Worm (Caenorhabditis elegans) whole organism, late embryonic: ENCODE data around the gene hpo-28.

Experiments
- C08G9.2 ChIP-seq: sonication (generic microtip); optimal IDR thresholded peaks from 2 replicates; lab custom pipeline; 2016; ENCODE audit warnings: mild to moderate bottlenecking, missing genetic modification characterization, moderate library complexity, missing compliant biosample characterization
- T23F11.4 ChIP-seq: fragments of 200-800 bp; sonication (Bioruptor generic); optimal IDR thresholded peaks from 2 replicates; lab custom pipeline; 2018; ENCODE audit warnings: mild to moderate bottlenecking, missing genetic modification characterization, missing compliant biosample characterization
- ceh-14 ChIP-seq: sonication (generic microtip); optimal IDR thresholded peaks from 2 replicates; lab custom pipeline; 2016; ENCODE audit warnings: missing genotype, missing genetic modification characterization, missing compliant biosample characterization
- ceh-18 ChIP-seq: sonication (generic microtip); optimal IDR thresholded peaks from 2 replicates; lab custom pipeline; 2016; ENCODE audit warnings: missing genetic modification characterization, missing compliant biosample characterization
- ceh-19 ChIP-seq: fragments of 200-800 bp; sonication (Bioruptor generic); optimal IDR thresholded peaks from 2 replicates; lab custom pipeline; 2018; ENCODE audit warnings: mild to moderate bottlenecking, missing genetic modification characterization, missing compliant biosample characterization
- ceh-2 ChIP-seq: sonication (generic microtip); optimal IDR thresholded peaks from 2 replicates; lab custom pipeline; 2016; ENCODE audit warnings: missing genotype, missing genetic modification characterization, missing compliant biosample characterization
- ceh-24 ChIP-seq: sonication (generic microtip); optimal IDR thresholded peaks from 2 replicates; lab custom pipeline; 2016; ENCODE audit warnings: mild to moderate bottlenecking, missing genetic modification characterization, missing compliant biosample characterization
- ceh-30 ChIP-seq: fragments of 150-350 bp; optimal IDR thresholded peaks from 2 replicates; lab custom pipeline; 2014; ENCODE audit warnings: missing biosample characterization, missing genetic modification characterization
- ceh-31 ChIP-seq: sonication (generic microtip); optimal IDR thresholded peaks from 2 replicates; lab custom pipeline; 2016; ENCODE audit warnings: missing genetic modification characterization, missing compliant biosample characterization
- ceh-34 ChIP-seq: sonication (generic microtip); optimal IDR thresholded peaks from 2 replicates; lab custom pipeline; 2016; ENCODE audit warnings: mild to moderate bottlenecking, missing genetic modification characterization, missing compliant biosample characterization
- ceh-48 ChIP-seq: sonication (generic microtip); optimal IDR thresholded peaks from 2 replicates; lab custom pipeline; 2016; ENCODE audit warnings: missing genetic modification characterization, inconsistent platforms, missing compliant biosample characterization
- che-1 ChIP-seq: sonication (generic microtip); optimal IDR thresholded peaks from 2 replicates; lab custom pipeline; 2016; ENCODE audit warnings: mild to moderate bottlenecking, missing genetic modification characterization, missing compliant biosample characterization
- elt-2 ChIP-seq: sonication (generic microtip); optimal IDR thresholded peaks from 2 replicates; lab custom pipeline; 2016; ENCODE audit warnings: missing genetic modification reagents, missing genetic modification characterization, missing compliant biosample characterization
- ets-4 ChIP-seq: sonication (generic microtip); optimal IDR thresholded peaks from 2 replicates; lab custom pipeline; 2016; ENCODE audit warnings: missing genetic modification characterization, missing compliant biosample characterization
- fax-1 ChIP-seq: sonication (generic microtip); optimal IDR thresholded peaks from 2 replicates; lab custom pipeline; 2016; ENCODE audit warnings: missing genotype, missing genetic modification characterization, missing compliant biosample characterization
- hlh-13 ChIP-seq: fragments of 200-800 bp; sonication (Bioruptor generic); optimal IDR thresholded peaks from 2 replicates; lab custom pipeline; 2018; ENCODE audit warnings: mild to moderate bottlenecking, missing genetic modification characterization, missing compliant biosample characterization
- hlh-15 ChIP-seq: sonication (generic microtip); optimal IDR thresholded peaks from 2 replicates; lab custom pipeline; 2016; ENCODE audit warnings: missing genetic modification characterization, missing compliant biosample characterization
- hlh-30 ChIP-seq: sonication (generic microtip); optimal IDR thresholded peaks from 2 replicates; lab custom pipeline; 2017; ENCODE audit warnings: antibody characterized with exemption, missing genetic modification characterization, missing compliant biosample characterization; ENCODE audit not compliant: insufficient read depth
- hlh-6 ChIP-seq: sonication (generic microtip); optimal IDR thresholded peaks from 2 replicates; lab custom pipeline; 2016; ENCODE audit warnings: missing genotype, missing genetic modification characterization, missing compliant biosample characterization
- hlh-8 ChIP-seq: sonication (generic microtip); optimal IDR thresholded peaks from 2 replicates; lab custom pipeline; 2016; ENCODE audit warnings: missing genotype, missing genetic modification characterization, missing compliant biosample characterization
- mec-3 ChIP-seq: sonication (generic microtip); optimal IDR thresholded peaks from 2 replicates; lab custom pipeline; 2016; ENCODE audit warnings: borderline replicate concordance, missing genetic modification characterization, missing compliant biosample characterization
- nhr-232 ChIP-seq: sonication (generic microtip); optimal IDR thresholded peaks from 2 replicates; lab custom pipeline; 2016; ENCODE audit warnings: missing genetic modification characterization, missing compliant biosample characterization
- odd-2 ChIP-seq: sonication (generic microtip); optimal IDR thresholded peaks from 2 replicates; lab custom pipeline; 2017; ENCODE audit warnings: antibody characterized with exemption, mild to moderate bottlenecking, missing genetic modification characterization, missing compliant biosample characterization
- pat-9 ChIP-seq: fragments of 200-800 bp; sonication (Bioruptor generic); optimal IDR thresholded peaks from 2 replicates; lab custom pipeline; 2018; ENCODE audit warnings: mild to moderate bottlenecking, missing genetic modification characterization, moderate library complexity, missing compliant biosample characterization
- pqm-1 ChIP-seq: sonication (generic microtip); optimal IDR thresholded peaks from 2 replicates; lab custom pipeline; 2016; ENCODE audit warnings: missing genetic modification characterization, missing compliant biosample characterization
- pros-1 ChIP-seq: fragments of 150-350 bp; optimal IDR thresholded peaks from 2 replicates; lab custom pipeline; 2014; ENCODE audit warnings: missing biosample characterization, missing genetic modification reagents, missing genetic modification characterization
- sdc-2 ChIP-seq: sonication (generic microtip); optimal IDR thresholded peaks from 2 replicates; lab custom pipeline; 2016; ENCODE audit warnings: missing genotype, missing genetic modification characterization, missing compliant biosample characterization
- sox-4 ChIP-seq: sonication (generic microtip); optimal IDR thresholded peaks from 2 replicates; lab custom pipeline; 2017; ENCODE audit warnings: mild to moderate bottlenecking, missing genetic modification characterization, inconsistent platforms, missing compliant biosample characterization
- tbx-2 ChIP-seq: sonication (generic microtip); optimal IDR thresholded peaks from 2 replicates; lab custom pipeline; 2016; ENCODE audit warnings: missing genetic modification characterization, missing compliant biosample characterization
- ttx-3 ChIP-seq: sonication (generic microtip); optimal IDR thresholded peaks from 2 replicates; lab custom pipeline; 2016; ENCODE audit warnings: missing genetic modification reagents, missing genetic modification characterization, missing compliant biosample characterization
- unc-3 ChIP-seq, 2 experiments: fragments of 200-800 bp in 1 of 2; sonication (Bioruptor generic) in 1 of 2; sonication (generic microtip) in 1 of 2; conservative IDR thresholded peaks in 1 of 2; optimal IDR thresholded peaks in 1 of 2; 2 replicates each; pipeline versions ENCODE4 v1.3.6 to Lab custom; 2016 to 2022; ENCODE audit warnings: missing compliant biosample characterization in 2 of 2, missing genetic modification characterization in 2 of 2, missing genetic modification reagents in 1 of 2
- unc-55 ChIP-seq: sonication (generic microtip); optimal IDR thresholded peaks from 2 replicates; lab custom pipeline; 2017; ENCODE audit warnings: missing biosample characterization, missing genetic modification reagents, missing genetic modification characterization
- unc-86 ChIP-seq: sonication (generic microtip); optimal IDR thresholded peaks from 2 replicates; lab custom pipeline; 2016; ENCODE audit warnings: missing genetic modification characterization, missing compliant biosample characterization
- zip-5 ChIP-seq: sonication (generic microtip); optimal IDR thresholded peaks from 2 replicates; lab custom pipeline; 2016; ENCODE audit warnings: missing genetic modification characterization, missing compliant biosample characterization
- ztf-16 ChIP-seq: sonication (generic microtip); optimal IDR thresholded peaks from 2 replicates; lab custom pipeline; 2017; ENCODE audit warnings: missing genetic modification characterization, missing compliant biosample characterization

The hpo-28 gene

DNA sequence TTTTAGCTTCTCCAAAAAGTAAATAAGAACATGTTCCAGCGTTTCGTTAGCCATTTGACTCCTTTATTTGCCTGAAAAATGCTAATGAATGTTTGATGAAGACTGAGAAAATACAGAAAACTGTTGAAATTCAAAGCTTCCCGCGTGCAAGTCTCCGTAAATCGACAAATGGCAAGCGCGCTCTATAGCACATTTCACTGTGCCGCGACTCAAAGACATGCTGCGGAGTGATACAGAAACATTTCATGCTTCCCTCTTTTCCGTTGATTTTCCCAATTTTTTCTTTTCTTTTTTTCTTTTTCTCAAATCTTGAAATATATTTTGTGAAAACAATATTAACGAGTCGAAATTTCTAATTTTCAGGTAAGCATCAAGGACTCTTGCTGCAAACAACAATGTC lies 30.2 kb downstream of the hpo-28 start, which contains the start of the genes ska-3 and rps-12 (continued):
- TF ChIP-seq hlh-8 (tag; lab: Kevin White, UChicago): peak; percentile 43
- TF ChIP-seq ceh-34 (tag; lab: Kevin White, UChicago): peak; percentile 89
- no peak for TF ChIP-seq odd-2 (tag; lab: Kevin White, UChicago)
- TF ChIP-seq ceh-30: peak; percentile 64
- TF ChIP-seq tbx-2: peak; percentile 94
- no peak for TF ChIP-seq ceh-19 (GFP tag; lab: Kevin White, UChicago)
- no peak for TF ChIP-seq hlh-6 (tag; lab: Kevin White, UChicago)
- TF ChIP-seq pros-1 (tag; lab: Kevin White, UChicago): peak; percentile 74
- no peak for TF ChIP-seq unc-3 (GFP tag; conservative IDR thresholded peaks at IDR 0.05; lab: Robert Waterston, UW)
- TF ChIP-seq unc-3 (tag; optimal IDR thresholded peaks at IDR 0.05; lab: Kevin White, UChicago): peak; percentile 56
- TF ChIP-seq ceh-14 (tag; lab: Kevin White, UChicago): peak; percentile 62
- TF ChIP-seq mec-3 (tag; lab: Kevin White, UChicago): no peak
- peak; percentile 58 for TF ChIP-seq pat-9 (tag; lab: Kevin White, UChicago)
- TF ChIP-seq unc-55 (GFP tag; lab: Kevin White, UChicago): peak; percentile 74
- TF ChIP-seq hlh-13 (GFP tag; lab: Kevin White, UChicago): no peak
- peak; percentile 59 for TF ChIP-seq ceh-2 (tag; lab: Kevin White, UChicago)
- peak; percentile 78 for TF ChIP-seq ztf-16 (tag; lab: Kevin White, UChicago)
- peak; percentile 95 for TF ChIP-seq ets-4
- TF ChIP-seq hlh-30 (tag; lab: Kevin White, UChicago): peak; percentile 70
- TF ChIP-seq fax-1 (tag; lab: Kevin White, UChicago): no peak
- no peak for TF ChIP-seq ceh-24
- TF ChIP-seq T23F11.4 (GFP tag; lab: Kevin White, UChicago): no peak
- no peak for TF ChIP-seq che-1 (tag; lab: Kevin White, UChicago)
- TF ChIP-seq sox-4: no peak
- TF ChIP-seq ttx-3 (tag; lab: Kevin White, UChicago): peak; percentile 6
- TF ChIP-seq C08G9.2: peak; percentile 35
- TF ChIP-seq ceh-48 (tag; lab: Kevin White, UChicago): peak; percentile 82
- TF ChIP-seq nhr-232 (tag; lab: Kevin White, UChicago): no peak
- TF ChIP-seq, all 69 proteins: peak for 37

DNA sequence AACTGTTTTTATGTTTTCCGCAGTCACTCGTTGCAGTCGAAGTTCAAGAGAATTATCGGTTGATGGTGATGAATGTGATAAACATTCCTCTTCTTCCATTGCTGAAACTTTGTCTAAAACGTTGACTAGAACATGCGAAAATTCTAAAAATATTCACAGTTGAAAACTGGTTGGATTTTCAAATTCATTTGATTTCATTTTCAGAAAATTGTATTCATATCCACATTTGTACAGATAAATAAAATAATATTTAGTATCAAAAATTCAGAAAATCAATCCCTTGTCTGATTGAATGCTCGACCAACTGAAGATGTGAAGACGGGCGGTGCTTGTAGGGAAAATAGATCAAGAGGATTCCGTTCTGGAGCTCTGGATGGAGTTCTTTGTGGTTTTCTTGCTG lies 31.3 kb downstream of the hpo-28 start, which contains the start of gene F54E7.9:
Gene F54E7.9, minus strand, starts transcription at position 101 of the 400 bp plus-strand sequence.
- TF ChIP-seq tbx-2 (no peak), pqm-1 (tag; lab: Kevin White, UChicago) (no peak), mec-3 (tag; lab: Kevin White, UChicago) (no peak)

DNA sequence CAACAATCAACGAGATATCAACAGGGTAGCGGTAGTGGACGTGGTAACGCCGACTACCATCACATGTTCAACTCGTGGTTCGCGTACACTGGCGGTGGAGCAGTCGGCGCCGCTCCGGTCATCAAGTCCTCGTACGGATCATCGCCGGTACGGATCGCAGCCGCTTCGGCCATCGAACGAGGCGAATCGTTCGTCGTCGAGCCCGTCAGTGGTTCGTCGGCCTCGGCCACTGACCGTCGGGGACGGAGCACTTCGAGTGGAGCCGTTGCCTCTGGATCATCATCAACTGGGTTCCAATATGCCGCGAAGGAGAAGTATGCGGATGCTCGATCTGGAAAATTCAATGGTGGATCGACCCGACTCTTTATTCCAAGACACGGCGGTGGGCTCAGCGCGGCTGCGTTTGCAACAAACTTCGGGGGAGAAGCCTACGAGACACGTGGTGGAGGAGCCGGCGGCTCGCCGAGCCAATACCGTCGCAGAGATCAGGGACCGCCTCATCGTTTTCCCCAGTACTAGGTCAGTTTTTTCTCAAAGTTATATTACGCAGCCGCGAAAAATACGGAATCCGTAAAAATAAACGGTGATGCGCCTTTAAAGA lies 33.6 kb downstream of the hpo-28 start:
- peak; percentile 49 for TF ChIP-seq mec-3 (tag; lab: Kevin White, UChicago)
- TF ChIP-seq elt-2 (tag; lab: Kevin White, UChicago): no peak

DNA sequence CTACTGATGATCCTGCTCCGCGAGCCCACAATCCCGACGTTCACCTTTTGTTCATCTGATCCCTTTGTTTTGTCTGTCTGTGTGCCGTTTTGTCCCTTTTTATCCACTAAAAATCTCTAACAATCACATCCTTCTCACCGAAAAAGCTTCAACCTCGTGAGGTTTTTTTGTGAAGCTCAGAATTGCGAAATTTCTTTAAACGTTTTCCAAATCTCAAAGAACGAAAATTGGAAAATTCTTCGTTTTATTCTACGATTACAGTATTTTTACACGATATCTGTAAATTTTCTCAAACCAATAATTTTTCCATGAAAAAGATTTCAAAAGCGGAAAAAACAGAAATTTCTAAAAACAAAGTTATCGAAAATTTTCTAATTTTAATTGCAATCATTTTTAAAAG lies 34.9 kb downstream of the hpo-28 start:
- TF ChIP-seq elt-2 (tag; lab: Kevin White, UChicago): no peak
- TF ChIP-seq pat-9 (tag; lab: Kevin White, UChicago): no peak
- TF ChIP-seq sox-4: no peak
- TF ChIP-seq hlh-30 (tag; lab: Kevin White, UChicago): no peak
- no peak for TF ChIP-seq hlh-15 (tag; lab: Kevin White, UChicago)
- no peak for TF ChIP-seq sdc-2 (tag; lab: Kevin White, UChicago)
- no peak for TF ChIP-seq pros-1 (tag; lab: Kevin White, UChicago)
- TF ChIP-seq hlh-6 (tag; lab: Kevin White, UChicago): no peak
- TF ChIP-seq ceh-18 (tag; lab: Kevin White, UChicago): no peak
- TF ChIP-seq ceh-2 (tag; lab: Kevin White, UChicago): no peak
- TF ChIP-seq unc-3 (GFP tag; conservative IDR thresholded peaks at IDR 0.05; lab: Robert Waterston, UW): no peak
- no peak for TF ChIP-seq unc-3 (tag; optimal IDR thresholded peaks at IDR 0.05; lab: Kevin White, UChicago)
- no peak for TF ChIP-seq unc-86 (tag; lab: Kevin White, UChicago)
- no peak for TF ChIP-seq unc-55 (GFP tag; lab: Kevin White, UChicago)
- no peak for TF ChIP-seq ceh-31 (tag; lab: Kevin White, UChicago)
- TF ChIP-seq zip-5 (tag; lab: Kevin White, UChicago): no peak
